Worm (Caenorhabditis elegans) whole organism, late embryonic: Measurements from ENCODE around the gene nep-23.

ENCODE experiments used
- ahr-1 ChIP-seq: sonication (generic microtip); optimal IDR thresholded peaks from 2 replicates; lab custom pipeline; 2016; ENCODE audit warnings: missing genetic modification characterization, missing compliant biosample characterization
- ama-1 ChIP-seq: fragments of 150-350 bp; optimal IDR thresholded peaks from 2 replicates; lab custom pipeline; 2014
- ceh-2 ChIP-seq: sonication (generic microtip); optimal IDR thresholded peaks from 2 replicates; lab custom pipeline; 2016; ENCODE audit warnings: missing genotype, missing genetic modification characterization, missing compliant biosample characterization
- ceh-9 ChIP-seq: sonication (generic microtip); optimal IDR thresholded peaks from 2 replicates; lab custom pipeline; 2016; ENCODE audit warnings: mild to moderate bottlenecking, missing genetic modification characterization, inconsistent platforms, missing compliant biosample characterization
- dve-1 ChIP-seq: sonication (generic microtip); optimal IDR thresholded peaks from 2 replicates; lab custom pipeline; 2017; ENCODE audit warnings: antibody characterized with exemption, mild to moderate bottlenecking, missing genetic modification characterization, missing compliant biosample characterization
- elt-2 ChIP-seq: sonication (generic microtip); optimal IDR thresholded peaks from 2 replicates; lab custom pipeline; 2016; ENCODE audit warnings: missing genetic modification reagents, missing genetic modification characterization, missing compliant biosample characterization
- fkh-10 ChIP-seq: fragments of 150-350 bp; optimal IDR thresholded peaks from 2 replicates; lab custom pipeline; 2014; ENCODE audit warnings: missing biosample characterization, missing genetic modification reagents, missing genetic modification characterization
- nhr-11 ChIP-seq: fragments of 150-350 bp; optimal IDR thresholded peaks from 2 replicates; lab custom pipeline; 2014; ENCODE audit warnings: missing biosample characterization, missing genetic modification characterization
- pha-2 ChIP-seq: sonication (generic microtip); optimal IDR thresholded peaks from 2 replicates; lab custom pipeline; 2017; ENCODE audit warnings: mild to moderate bottlenecking, missing genetic modification characterization, missing compliant biosample characterization
- pha-4 ChIP-seq: fragments of 150-350 bp; optimal IDR thresholded peaks from 2 replicates; lab custom pipeline; 2018; ENCODE audit warnings: missing biosample characterization, missing genetic modification reagents, missing genetic modification characterization
- pqm-1 ChIP-seq: sonication (generic microtip); optimal IDR thresholded peaks from 2 replicates; lab custom pipeline; 2016; ENCODE audit warnings: missing genetic modification characterization, missing compliant biosample characterization
- pros-1 ChIP-seq: fragments of 150-350 bp; optimal IDR thresholded peaks from 2 replicates; lab custom pipeline; 2014; ENCODE audit warnings: missing biosample characterization, missing genetic modification reagents, missing genetic modification characterization

ce11 chrIV:16898205-16898604 is 21.9 kb upstream of the nep-23 start:
- no peak for TF ChIP-seq fkh-10 (GFP tag; lab: Kevin White, UChicago)
- no peak for TF ChIP-seq elt-2
- TF ChIP-seq ceh-2 (tag; lab: Kevin White, UChicago): no peak
- no peak for TF ChIP-seq pros-1 (tag; lab: Kevin White, UChicago)
- TF ChIP-seq ceh-9 (tag; lab: Kevin White, UChicago): no peak
- TF ChIP-seq dve-1 (tag; lab: Kevin White, UChicago): no peak
- TF ChIP-seq pqm-1: no peak
- TF ChIP-seq pha-4: no peak
- TF ChIP-seq ama-1 (lab: Kevin White, UChicago): no peak
- no peak for TF ChIP-seq nhr-11
- no peak for TF ChIP-seq pha-2 (tag; lab: Kevin White, UChicago)
- TF ChIP-seq ahr-1 (tag; lab: Kevin White, UChicago): no peak
